In genomic region chrX:5100738-5101379, ce11 we compare ENCODE assay signal across 3 worm cellular contexts.
TF ChIP-seq lines count a peak whose summit lies in the region.

TSS of gene vit-2 (plus strand) at chrX:5101042.

TF ChIP-seq in whole organism, L1 larva, 84 proteins besides CTCF, POLR2A, EP300 and RAD21:
- 0 out of 2 replicates have a peak, but pooled peaks have one; percentile 16 for TF ChIP-seq ets-5 (GFP tag; IDR thresholded peaks at IDR 0.05; lab: Robert Waterston, UW)
- no peak for TF ChIP-seq nhr-12 (tag; optimal IDR thresholded peaks at IDR 0.05; lab: Kevin White, UChicago)
- TF ChIP-seq mep-1 (tag; optimal IDR thresholded peaks at IDR 0.05; lab: Kevin White, UChicago) = no peak

TF ChIP-seq in whole organism, L4 larva, 104 proteins besides CTCF, POLR2A, EP300 and RAD21 (continues in another document):
- TF ChIP-seq pha-4 (GFP tag; IDR thresholded peaks at IDR 0.05; lab: Robert Waterston, UW) (0 out of 2 replicates have a peak, but pooled peaks have one; percentile 24), pha-4 (tag; optimal IDR thresholded peaks at IDR 0.05; lab: Kevin White, UChicago) (no peak), nhr-111 (GFP tag; optimal IDR thresholded peaks at IDR 0.05; lab: Kevin White, UChicago) (no peak), ceh-28 (tag; optimal IDR thresholded peaks at IDR 0.05; lab: Kevin White, UChicago) (no peak), daf-19 (GFP tag; conservative IDR thresholded peaks at IDR 0.05; lab: Robert Waterston, UW) (no peak), lin-39 (tag; optimal IDR thresholded peaks at IDR 0.05; lab: Kevin White, UChicago) (no peak), ceh-82 (tag; optimal IDR thresholded peaks at IDR 0.05; lab: Kevin White, UChicago) (no peak), ceh-20 (GFP tag; IDR thresholded peaks at IDR 0.05; lab: Robert Waterston, UW) (no peak; the same call in 1 of the 2 replicates), mes-2 (tag; optimal IDR thresholded peaks at IDR 0.05; lab: Kevin White, UChicago; ENCODE audit: poor library complexity, severe bottlenecking) (no peak), skn-1 (tag; optimal IDR thresholded peaks at IDR 0.05; lab: Kevin White, UChicago) (no peak), lir-3 (tag; optimal IDR thresholded peaks at IDR 0.05; lab: Kevin White, UChicago) (no peak), aha-1 (tag; lab: Kevin White, UChicago) (no peak), attf-4 (tag; optimal IDR thresholded peaks at IDR 0.05; lab: Kevin White, UChicago) (no peak), nhr-102 (tag; optimal IDR thresholded peaks at IDR 0.05; lab: Kevin White, UChicago) (no peak), unc-130 (GFP tag; optimal IDR thresholded peaks at IDR 0.05; lab: Kevin White, UChicago) (no peak), fos-1 (tag; optimal IDR thresholded peaks at IDR 0.05; lab: Kevin White, UChicago) (no peak), egl-27 (tag; optimal IDR thresholded peaks at IDR 0.05; lab: Kevin White, UChicago) (no peak), T26A8.4 (GFP tag; IDR thresholded peaks at IDR 0.05; lab: Robert Waterston, UW) (no peak), tra-1 (GFP tag; IDR thresholded peaks at IDR 0.05; lab: Robert Waterston, UW) (peak; percentile 80), F37D6.2 (tag; optimal IDR thresholded peaks at IDR 0.05; lab: Kevin White, UChicago) (no peak), F44E2.7 (GFP tag; IDR thresholded peaks at IDR 0.05; lab: Robert Waterston, UW) (no peak), jun-1 (tag; optimal IDR thresholded peaks at IDR 0.05; lab: Kevin White, UChicago) (no peak), ztf-11 (tag; optimal IDR thresholded peaks at IDR 0.05; lab: Kevin White, UChicago) (no peak), hlh-30 (tag; optimal IDR thresholded peaks at IDR 0.05; lab: Kevin White, UChicago; ENCODE audit: insufficient read depth) (no peak), dpl-1 (GFP tag; optimal IDR thresholded peaks at IDR 0.05; lab: Kevin White, UChicago) (no peak), daf-16 (GFP tag; optimal IDR thresholded peaks at IDR 0.05; lab: Kevin White, UChicago) (peak in 1 of 2 experiments; percentile 57), daf-16 (tag; optimal IDR thresholded peaks at IDR 0.05; lab: Kevin White, UChicago) (no peak), zip-11 (GFP tag; IDR thresholded peaks at IDR 0.05; lab: Robert Waterston, UW) (no peak), snpc-1.2 (GFP tag; IDR thresholded peaks at IDR 0.05; lab: Robert Waterston, UW) (peak; percentile 38; the same call in 1 of the 2 replicates), pqm-1 (tag; optimal IDR thresholded peaks at IDR 0.05; lab: Kevin White, UChicago) (no peak), hmg-1.1 (GFP tag; IDR thresholded peaks at IDR 0.05; lab: Robert Waterston, UW) (no peak), D1046.2 (GFP tag; IDR thresholded peaks at IDR 0.05; lab: Robert Waterston, UW) (peak; percentile 66; the same call in 1 of the 2 replicates), nhr-6 (tag; optimal IDR thresholded peaks at IDR 0.05; lab: Kevin White, UChicago) (no peak), mxl-3 (GFP tag; optimal IDR thresholded peaks at IDR 0.05; lab: Kevin White, UChicago) (no peak), daf-8 (GFP tag; IDR thresholded peaks at IDR 0.05; lab: Robert Waterston, UW) (no peak), Y48G9A.11 (GFP tag; IDR thresholded peaks at IDR 0.05; lab: Robert Waterston, UW) (no peak), unc-39 (tag; optimal IDR thresholded peaks at IDR 0.05; lab: Kevin White, UChicago) (no peak), mdt-29 (GFP tag; IDR thresholded peaks at IDR 0.05; lab: Robert Waterston, UW) (peak; percentile 81), dmd-6 (GFP tag; IDR thresholded peaks at IDR 0.05; lab: Robert Waterston, UW) (peak; percentile 88), ceh-44 (GFP tag; IDR thresholded peaks at IDR 0.05; lab: Robert Waterston, UW) (no peak), zip-2 (tag; optimal IDR thresholded peaks at IDR 0.05; lab: Kevin White, UChicago) (no peak), fkh-10 (GFP tag; optimal IDR thresholded peaks at IDR 0.05; lab: Kevin White, UChicago) (no peak), Y75B8A.6 (GFP tag; IDR thresholded peaks at IDR 0.05; lab: Robert Waterston, UW) (0 out of 2 replicates have a peak, but pooled peaks have one; percentile 42), zag-1 (tag; optimal IDR thresholded peaks at IDR 0.05; lab: Kevin White, UChicago) (no peak), spr-3 (GFP tag; optimal IDR thresholded peaks at IDR 0.05; lab: Kevin White, UChicago) (no peak), lin-15B (tag; optimal IDR thresholded peaks at IDR 0.05; lab: Kevin White, UChicago) (no peak)

TF ChIP-seq in whole organism, young adult, 124 proteins besides CTCF, POLR2A, EP300 and RAD21 (continues in another document):
- TF ChIP-seq nhr-90 (tag; optimal IDR thresholded peaks at IDR 0.05; lab: Kevin White, UChicago) = peak; percentile 70
- TF ChIP-seq ama-1 (optimal IDR thresholded peaks at IDR 0.05; lab: Kevin White, UChicago) = no peak
- TF ChIP-seq ama-1 (GFP tag; optimal IDR thresholded peaks at IDR 0.05; lab: Kevin White, UChicago) = no peak
- TF ChIP-seq sdz-38 (tag; optimal IDR thresholded peaks at IDR 0.05; lab: Kevin White, UChicago) = no peak
- no peak for TF ChIP-seq ccch-3 (GFP tag; optimal IDR thresholded peaks at IDR 0.05; lab: Kevin White, UChicago)
- no peak for TF ChIP-seq die-1 (tag; optimal IDR thresholded peaks at IDR 0.05; lab: Kevin White, UChicago)
- TF ChIP-seq tbp1 (GFP tag; optimal IDR thresholded peaks at IDR 0.05; lab: Kevin White, UChicago) = peak; percentile 11
- TF ChIP-seq athp-1 (tag; optimal IDR thresholded peaks at IDR 0.05; lab: Kevin White, UChicago) = no peak
- peak; percentile 7 for TF ChIP-seq ztf-26 (tag; optimal IDR thresholded peaks at IDR 0.05; lab: Kevin White, UChicago)
- TF ChIP-seq bed-2 (GFP tag; IDR thresholded peaks at IDR 0.05; lab: Robert Waterston, UW) = no peak
- TF ChIP-seq nfyb-1 (GFP tag; IDR thresholded peaks at IDR 0.05; lab: Robert Waterston, UW) = peak; percentile 83
- TF ChIP-seq chd-7 (tag; optimal IDR thresholded peaks at IDR 0.05; lab: Kevin White, UChicago) = peak; percentile 44
- no peak for TF ChIP-seq sea-2 (GFP tag; IDR thresholded peaks at IDR 0.05; lab: Robert Waterston, UW)
- TF ChIP-seq atf-7 (tag; optimal IDR thresholded peaks at IDR 0.05; lab: Kevin White, UChicago) = peak; percentile 45
- peak; percentile 30; the same call in 1 of the 2 replicates for TF ChIP-seq madf-6 (GFP tag; IDR thresholded peaks at IDR 0.05; lab: Robert Waterston, UW)
- TF ChIP-seq snpc-4 (GFP tag; optimal IDR thresholded peaks at IDR 0.05; lab: Kevin White, UChicago) = no peak
- peak in 1 of 4 experiments; percentile 16 for TF ChIP-seq snpc-4 (tag; optimal IDR thresholded peaks at IDR 0.05; lab: Kevin White, UChicago)
- peak; percentile 25 for TF ChIP-seq B0035.1 (tag; optimal IDR thresholded peaks at IDR 0.05; lab: Kevin White, UChicago)
- TF ChIP-seq let-526 (GFP tag; IDR thresholded peaks at IDR 0.05; lab: Robert Waterston, UW) = peak; percentile 74; the same call in 1 of the 2 replicates
- TF ChIP-seq bed-1 (GFP tag; IDR thresholded peaks at IDR 0.05; lab: Robert Waterston, UW) = 0 out of 2 replicates have a peak, but pooled peaks have one; percentile 53
- no peak for TF ChIP-seq mel-28 (tag; optimal IDR thresholded peaks at IDR 0.05; lab: Kevin White, UChicago; ENCODE audit: borderline replicate concordance)
- no peak for TF ChIP-seq lsl-1 (GFP tag; optimal IDR thresholded peaks at IDR 0.05; lab: Kevin White, UChicago)
- TF ChIP-seq ztf-18 (tag; optimal IDR thresholded peaks at IDR 0.05; lab: Kevin White, UChicago) = no peak
- 0 out of 2 replicates have a peak, but pooled peaks have one; percentile 30 for TF ChIP-seq ztf-25 (GFP tag; IDR thresholded peaks at IDR 0.05; lab: Robert Waterston, UW)
- TF ChIP-seq lin-40 (tag; optimal IDR thresholded peaks at IDR 0.05; lab: Kevin White, UChicago) = peak; percentile 40
- no peak for TF ChIP-seq ztf-6 (GFP tag; IDR thresholded peaks at IDR 0.05; lab: Robert Waterston, UW)
- peak; percentile 45 for TF ChIP-seq ets-4 (GFP tag; optimal IDR thresholded peaks at IDR 0.05; lab: Kevin White, UChicago)
- TF ChIP-seq let-607 (tag; optimal IDR thresholded peaks at IDR 0.05; lab: Kevin White, UChicago) = peak; percentile 72 to 76
- no peak for TF ChIP-seq hlh-26 (GFP tag; conservative IDR thresholded peaks at IDR 0.05; lab: Robert Waterston, UW)
- TF ChIP-seq attf-5 (GFP tag; optimal IDR thresholded peaks at IDR 0.05; lab: Kevin White, UChicago) = no peak
- TF ChIP-seq lin-54 (GFP tag; optimal IDR thresholded peaks at IDR 0.05; lab: Kevin White, UChicago) = no peak
- no peak for TF ChIP-seq lir-1 (GFP tag; conservative IDR thresholded peaks at IDR 0.05; lab: Robert Waterston, UW)
- peak; percentile 76 for TF ChIP-seq zfh-2 (GFP tag; conservative IDR thresholded peaks at IDR 0.05; lab: Robert Waterston, UW)
- TF ChIP-seq cebp-1 (GFP tag; IDR thresholded peaks at IDR 0.05; lab: Robert Waterston, UW) = no peak
- peak; percentile 59 for TF ChIP-seq cebp-1 (tag; optimal IDR thresholded peaks at IDR 0.05; lab: Kevin White, UChicago)
- TF ChIP-seq him-1 (tag; optimal IDR thresholded peaks at IDR 0.05; lab: Kevin White, UChicago) = no peak
- peak; percentile 49; the same call in 1 of the 2 replicates for TF ChIP-seq mcd-1 (GFP tag; IDR thresholded peaks at IDR 0.05; lab: Robert Waterston, UW)
- TF ChIP-seq F10E7.11 (tag; optimal IDR thresholded peaks at IDR 0.05; lab: Kevin White, UChicago) = no peak
- peak; percentile 54; the same call in 1 of the 2 replicates for TF ChIP-seq ekl-4 (GFP tag; IDR thresholded peaks at IDR 0.05; lab: Robert Waterston, UW)
- no peak for TF ChIP-seq Y67H2A.10 (GFP tag; conservative IDR thresholded peaks at IDR 0.05; lab: Robert Waterston, UW)
- TF ChIP-seq repo-1 (tag; optimal IDR thresholded peaks at IDR 0.05; lab: Kevin White, UChicago) = peak; percentile 42
- no peak for TF ChIP-seq attf-3 (GFP tag; conservative IDR thresholded peaks at IDR 0.05; lab: Robert Waterston, UW)
- TF ChIP-seq dox-1 (GFP tag; IDR thresholded peaks at IDR 0.05; lab: Robert Waterston, UW) = peak; percentile 60
- peak; percentile 21 for TF ChIP-seq ztf-22 (GFP tag; optimal IDR thresholded peaks at IDR 0.05; lab: Kevin White, UChicago)
- peak; percentile 47 for TF ChIP-seq nhr-179 (tag; optimal IDR thresholded peaks at IDR 0.05; lab: Kevin White, UChicago)
- TF ChIP-seq F49E8.2 (tag; optimal IDR thresholded peaks at IDR 0.05; lab: Kevin White, UChicago; ENCODE audit: insufficient read depth) = no peak
- TF ChIP-seq hmg-20 (GFP tag; IDR thresholded peaks at IDR 0.05; lab: Robert Waterston, UW) = no peak
- TF ChIP-seq egrh-3 (GFP tag; IDR thresholded peaks at IDR 0.05; lab: Robert Waterston, UW) = peak; percentile 56; the same call in 1 of the 2 replicates
- peak; percentile 79 for TF ChIP-seq nhr-80 (tag; optimal IDR thresholded peaks at IDR 0.05; lab: Kevin White, UChicago)
- peak; percentile 48; the same call in 1 of the 2 replicates for TF ChIP-seq pbrm-1 (GFP tag; IDR thresholded peaks at IDR 0.05; lab: Robert Waterston, UW)
- no peak for TF ChIP-seq mes-4 (tag; optimal IDR thresholded peaks at IDR 0.05; lab: Kevin White, UChicago)
